Fruit fly (Drosophila melanogaster): Measurements from ENCODE around the gene Paip2.

The Paip2 gene

DNA sequence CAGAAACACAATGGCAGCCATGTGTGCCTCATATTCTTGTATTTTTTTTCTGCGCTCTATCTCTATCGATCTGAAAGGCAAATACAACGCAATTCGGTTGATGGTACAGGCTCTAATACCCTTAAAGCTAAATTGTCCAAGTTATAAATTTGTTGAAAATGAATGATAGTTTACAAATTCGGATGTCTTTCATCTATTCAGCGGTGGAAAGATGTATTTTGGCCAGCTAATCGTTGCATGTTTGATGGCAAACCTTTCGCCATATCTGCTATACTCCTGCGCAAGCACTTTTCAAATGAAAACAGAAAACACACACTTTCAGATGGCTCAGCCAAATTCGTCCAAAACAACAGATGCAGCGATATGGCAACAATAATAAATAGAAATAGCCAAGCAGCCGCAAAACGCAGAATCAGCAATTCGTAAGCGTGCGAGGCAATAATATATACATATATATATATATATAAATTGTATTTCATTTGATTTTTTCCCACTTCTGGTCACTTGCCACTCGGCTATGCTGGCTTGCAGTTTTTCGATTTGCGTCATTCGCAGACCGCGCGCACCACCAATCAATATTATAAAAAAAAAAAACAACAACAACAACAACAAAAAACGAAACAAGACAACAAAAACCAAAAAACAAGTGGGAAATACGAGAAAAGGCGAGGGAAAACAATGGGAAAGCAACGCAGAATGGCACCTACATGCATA lies 33.7 kb downstream of the Paip2 start (continued):
- TF ChIP-seq CG11762 (GFP tag; optimal IDR thresholded peaks at IDR 0.05; ENCODE audit: insufficient read depth) (no peak), CG11294 (GFP tag; IDR thresholded peaks at IDR 0.05) (peak; percentile 45; the same call in 1 of the 2 replicates), acj6 (GFP tag; optimal IDR thresholded peaks at IDR 0.05) (no peak), CG6854 (GFP tag; optimal IDR thresholded peaks at IDR 0.05) (no peak), esn (GFP tag; optimal IDR thresholded peaks at IDR 0.05) (no peak)

DNA sequence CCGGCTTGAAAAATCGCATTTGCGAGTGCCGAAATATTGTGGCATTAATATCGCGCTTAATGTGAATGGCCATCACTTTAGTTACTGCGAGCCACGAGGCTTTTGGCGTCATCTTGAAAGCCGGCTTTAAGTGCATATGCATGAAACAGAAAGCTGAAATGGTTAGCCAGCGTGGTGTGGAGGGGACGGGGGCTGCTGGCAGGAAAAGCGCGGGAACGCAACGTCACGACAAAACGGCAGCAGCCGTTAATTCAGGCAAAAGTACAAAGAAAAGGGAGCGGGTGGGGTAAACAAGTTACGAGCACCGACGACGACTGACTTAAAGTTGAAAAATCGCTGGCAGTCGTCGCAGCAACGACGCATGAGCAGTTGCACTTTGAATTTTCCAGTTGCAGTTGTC lies 34.8 kb downstream of the Paip2 start:
- peak; percentile 84 for TF ChIP-seq Blimp-1 (GFP tag; optimal IDR thresholded peaks at IDR 0.05)
- 0 out of 3 replicates have a peak, but pooled peaks have one; percentile 23 for TF ChIP-seq eg (GFP tag; IDR thresholded peaks at IDR 0.05)
- TF ChIP-seq CG6854 (GFP tag; optimal IDR thresholded peaks at IDR 0.05): peak; percentile 4
- no peak for TF ChIP-seq CG7368 (GFP tag; optimal IDR thresholded peaks at IDR 0.05)
- TF ChIP-seq Lpt (GFP tag; optimal IDR thresholded peaks at IDR 0.05): no peak
- TF ChIP-seq Sox14 (GFP tag; optimal IDR thresholded peaks at IDR 0.05): peak; percentile 3
- no peak for TF ChIP-seq Gug (GFP tag; IDR thresholded peaks at IDR 0.05)

DNA sequence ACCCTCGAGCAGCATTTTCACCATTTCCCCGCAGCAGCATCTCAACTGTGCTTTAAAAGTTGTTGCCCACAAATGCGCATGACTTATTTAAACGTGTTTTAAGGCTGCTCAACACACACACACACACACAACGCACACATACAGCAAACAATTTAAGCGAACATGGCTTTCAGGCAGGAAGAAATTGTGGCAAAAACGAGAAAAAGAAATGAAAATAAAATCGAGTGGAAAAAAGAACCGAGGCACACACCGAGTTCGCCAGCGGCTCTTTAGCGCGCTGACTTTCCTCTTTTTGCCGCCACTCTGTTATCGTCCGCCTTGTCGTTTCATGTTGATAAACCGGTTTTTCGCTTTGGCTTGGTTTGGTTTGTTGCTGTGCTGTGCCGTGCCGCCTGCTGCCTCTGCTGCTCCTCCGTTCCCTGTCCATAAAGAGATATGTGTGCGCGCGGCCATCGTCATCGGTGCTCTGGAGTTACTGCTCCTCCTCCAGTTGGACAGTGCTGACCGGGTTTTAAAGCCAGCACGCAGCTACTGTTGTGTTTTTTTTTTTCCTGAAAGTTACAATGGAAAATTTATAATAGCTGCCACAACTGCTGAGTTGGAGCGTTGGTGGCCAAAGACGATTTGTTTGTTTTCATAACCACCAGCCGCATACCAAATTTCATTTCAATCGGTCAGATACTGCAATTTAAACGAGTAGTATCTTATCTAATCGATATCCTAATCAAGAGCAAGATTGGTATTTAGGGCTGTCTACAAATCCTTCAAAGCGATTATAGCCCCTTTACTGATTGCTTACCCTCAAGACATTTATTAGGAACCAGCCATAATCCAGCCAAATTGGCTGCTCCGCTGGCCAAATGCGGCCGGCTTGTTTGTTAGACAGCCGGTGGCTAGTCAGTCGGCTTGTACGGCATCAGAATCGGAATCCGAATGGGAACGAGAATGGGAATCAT lies 35.5 kb downstream of the Paip2 start:
- TF ChIP-seq Smox (GFP tag; optimal IDR thresholded peaks at IDR 0.05): no peak
- TF ChIP-seq Blimp-1 (GFP tag; optimal IDR thresholded peaks at IDR 0.05): peak; percentile 32
- TF ChIP-seq CG6276 (GFP tag; optimal IDR thresholded peaks at IDR 0.05): peak; percentile 57
- TF ChIP-seq Hr39 (GFP tag; optimal IDR thresholded peaks at IDR 0.05): no peak
- TF ChIP-seq CG1621 (tag; optimal IDR thresholded peaks at IDR 0.05): peak; percentile 4
- no peak for TF ChIP-seq CG11294 (GFP tag; IDR thresholded peaks at IDR 0.05)
- TF ChIP-seq CG6854 (GFP tag; optimal IDR thresholded peaks at IDR 0.05): no peak
- TF ChIP-seq esn (GFP tag; optimal IDR thresholded peaks at IDR 0.05): peak; percentile 11
- no peak for TF ChIP-seq Gug (GFP tag; IDR thresholded peaks at IDR 0.05)
- no peak for TF ChIP-seq Sox14 (GFP tag; optimal IDR thresholded peaks at IDR 0.05)
- TF ChIP-seq CG3032 (tag; optimal IDR thresholded peaks at IDR 0.05): no peak
- no peak for TF ChIP-seq Ets21C (GFP tag; optimal IDR thresholded peaks at IDR 0.05)
- TF ChIP-seq CG8119 (GFP tag; IDR thresholded peaks at IDR 0.05): peak; percentile 40; the same call in 2 of the 3 replicates
- peak; percentile 46 for TF ChIP-seq CG16779 (tag; optimal IDR thresholded peaks at IDR 0.05)
- TF ChIP-seq CG6808 (GFP tag; optimal IDR thresholded peaks at IDR 0.05): peak; percentile 42
- TF ChIP-seq CG15336 (GFP tag; IDR thresholded peaks at IDR 0.05): peak; percentile 24; the same call in 1 of the 2 replicates
- TF ChIP-seq CG6792 (GFP tag; optimal IDR thresholded peaks at IDR 0.05): no peak
- TF ChIP-seq CG3919 (GFP tag; optimal IDR thresholded peaks at IDR 0.05): no peak
- TF ChIP-seq dac (GFP tag; optimal IDR thresholded peaks at IDR 0.05): no peak
- TF ChIP-seq CG6163 (GFP tag; IDR thresholded peaks at IDR 0.05): peak; percentile 50; the same call in 1 of the 3 replicates
- no peak for TF ChIP-seq Hr38 (GFP tag; optimal IDR thresholded peaks at IDR 0.05)
- TF ChIP-seq dsx (GFP tag; optimal IDR thresholded peaks at IDR 0.05; ENCODE audit: poor library complexity, severe bottlenecking): peak; percentile 61
- TF ChIP-seq CG10669 (GFP tag; optimal IDR thresholded peaks at IDR 0.05): no peak
- peak; percentile 14 for TF ChIP-seq Ets96B (tag; optimal IDR thresholded peaks at IDR 0.05)
- TF ChIP-seq CG31627 (GFP tag; optimal IDR thresholded peaks at IDR 0.05): no peak
- no peak for TF ChIP-seq pdm3 (GFP tag; optimal IDR thresholded peaks at IDR 0.05)
- TF ChIP-seq vri (GFP tag; optimal IDR thresholded peaks at IDR 0.05): peak; percentile 72
- peak; percentile 51 to 70 for TF ChIP-seq ss (GFP tag; optimal IDR thresholded peaks at IDR 0.05)
- TF ChIP-seq Eip93F (GFP tag; optimal IDR thresholded peaks at IDR 0.05): peak; percentile 18
- peak; percentile 23 for TF ChIP-seq CG9139 (GFP tag; optimal IDR thresholded peaks at IDR 0.05)
- no peak for TF ChIP-seq fd85E (GFP tag; optimal IDR thresholded peaks at IDR 0.05)
- no peak for TF ChIP-seq svp (GFP tag)
- no peak for TF ChIP-seq Sox15 (GFP tag; optimal IDR thresholded peaks at IDR 0.05)
- peak; percentile 4 for TF ChIP-seq cyc (GFP tag; optimal IDR thresholded peaks at IDR 0.05)
- peak; percentile 47 for TF ChIP-seq spab (GFP tag; optimal IDR thresholded peaks at IDR 0.05)
- TF ChIP-seq CG4318 (GFP tag; optimal IDR thresholded peaks at IDR 0.05): no peak
- TF ChIP-seq Eip78C (GFP tag): peak; percentile 84
- TF ChIP-seq acj6 (GFP tag; optimal IDR thresholded peaks at IDR 0.05): no peak
- TF ChIP-seq OdsH (GFP tag; optimal IDR thresholded peaks at IDR 0.05): peak; percentile 6

Data from whole organism, prepupa.